Worm (Caenorhabditis elegans) whole organism, late embryonic: Measurements from ENCODE around the gene acs-3.

Experiments
- C08G9.2 ChIP-seq: sonication (generic microtip); optimal IDR thresholded peaks from 2 replicates; lab custom pipeline; 2016; ENCODE audit warnings: mild to moderate bottlenecking, missing genetic modification characterization, moderate library complexity, missing compliant biosample characterization
- C38D4.7 ChIP-seq: fragments of 200-800 bp; sonication (Bioruptor generic); optimal IDR thresholded peaks from 2 replicates; lab custom pipeline; 2018; ENCODE audit warnings: mild to moderate bottlenecking, missing genetic modification characterization, moderate library complexity, missing compliant biosample characterization
- F13H6.1 ChIP-seq: sonication (generic microtip); optimal IDR thresholded peaks from 2 replicates; lab custom pipeline; 2016; ENCODE audit warnings: missing genetic modification characterization, missing compliant biosample characterization
- K09A11.1 ChIP-seq: sonication (generic microtip); optimal IDR thresholded peaks from 2 replicates; lab custom pipeline; 2017; ENCODE audit warnings: antibody characterized with exemption, mild to moderate bottlenecking, missing genetic modification characterization, missing compliant biosample characterization; ENCODE audit not compliant: insufficient read depth
- Y22D7AL.16 ChIP-seq: sonication (generic microtip); optimal IDR thresholded peaks from 2 replicates; lab custom pipeline; 2016; ENCODE audit warnings: missing genetic modification characterization, missing compliant biosample characterization
- ahr-1 ChIP-seq: sonication (generic microtip); optimal IDR thresholded peaks from 2 replicates; lab custom pipeline; 2016; ENCODE audit warnings: missing genetic modification characterization, missing compliant biosample characterization
- ceh-14 ChIP-seq: sonication (generic microtip); optimal IDR thresholded peaks from 2 replicates; lab custom pipeline; 2016; ENCODE audit warnings: missing genotype, missing genetic modification characterization, missing compliant biosample characterization
- ceh-18 ChIP-seq: sonication (generic microtip); optimal IDR thresholded peaks from 2 replicates; lab custom pipeline; 2016; ENCODE audit warnings: missing genetic modification characterization, missing compliant biosample characterization
- ceh-2 ChIP-seq: sonication (generic microtip); optimal IDR thresholded peaks from 2 replicates; lab custom pipeline; 2016; ENCODE audit warnings: missing genotype, missing genetic modification characterization, missing compliant biosample characterization
- ceh-24 ChIP-seq: sonication (generic microtip); optimal IDR thresholded peaks from 2 replicates; lab custom pipeline; 2016; ENCODE audit warnings: mild to moderate bottlenecking, missing genetic modification characterization, missing compliant biosample characterization
- ceh-48 ChIP-seq: sonication (generic microtip); optimal IDR thresholded peaks from 2 replicates; lab custom pipeline; 2016; ENCODE audit warnings: missing genetic modification characterization, inconsistent platforms, missing compliant biosample characterization
- ceh-6 ChIP-seq: fragments of 200-800 bp; sonication (Bioruptor generic); optimal IDR thresholded peaks from 2 replicates; lab custom pipeline; 2018; ENCODE audit warnings: mild to moderate bottlenecking, missing genetic modification characterization, missing compliant biosample characterization
- ceh-9 ChIP-seq: sonication (generic microtip); optimal IDR thresholded peaks from 2 replicates; lab custom pipeline; 2016; ENCODE audit warnings: mild to moderate bottlenecking, missing genetic modification characterization, inconsistent platforms, missing compliant biosample characterization
- dmd-4 ChIP-seq: sonication (generic microtip); optimal IDR thresholded peaks from 2 replicates; lab custom pipeline; 2016; ENCODE audit warnings: borderline replicate concordance, missing genetic modification characterization, missing compliant biosample characterization
- elt-2 ChIP-seq: sonication (generic microtip); optimal IDR thresholded peaks from 2 replicates; lab custom pipeline; 2016; ENCODE audit warnings: missing genetic modification reagents, missing genetic modification characterization, missing compliant biosample characterization
- eyg-1 ChIP-seq: sonication (generic microtip); optimal IDR thresholded peaks from 2 replicates; lab custom pipeline; 2016; ENCODE audit warnings: missing genotype, missing genetic modification characterization, missing compliant biosample characterization
- fax-1 ChIP-seq: sonication (generic microtip); optimal IDR thresholded peaks from 2 replicates; lab custom pipeline; 2016; ENCODE audit warnings: missing genotype, missing genetic modification characterization, missing compliant biosample characterization
- fkh-10 ChIP-seq: fragments of 150-350 bp; optimal IDR thresholded peaks from 2 replicates; lab custom pipeline; 2014; ENCODE audit warnings: missing biosample characterization, missing genetic modification reagents, missing genetic modification characterization
- fkh-6 ChIP-seq: sonication (generic microtip); optimal IDR thresholded peaks from 2 replicates; lab custom pipeline; 2016; ENCODE audit warnings: missing genetic modification characterization, missing compliant biosample characterization
- hlh-13 ChIP-seq: fragments of 200-800 bp; sonication (Bioruptor generic); optimal IDR thresholded peaks from 2 replicates; lab custom pipeline; 2018; ENCODE audit warnings: mild to moderate bottlenecking, missing genetic modification characterization, missing compliant biosample characterization
- hlh-15 ChIP-seq: sonication (generic microtip); optimal IDR thresholded peaks from 2 replicates; lab custom pipeline; 2016; ENCODE audit warnings: missing genetic modification characterization, missing compliant biosample characterization
- hlh-30 ChIP-seq: sonication (generic microtip); optimal IDR thresholded peaks from 2 replicates; lab custom pipeline; 2017; ENCODE audit warnings: antibody characterized with exemption, missing genetic modification characterization, missing compliant biosample characterization; ENCODE audit not compliant: insufficient read depth
- hlh-8 ChIP-seq: sonication (generic microtip); optimal IDR thresholded peaks from 2 replicates; lab custom pipeline; 2016; ENCODE audit warnings: missing genotype, missing genetic modification characterization, missing compliant biosample characterization
- lin-11 ChIP-seq: fragments of 200-800 bp; sonication (Bioruptor generic); optimal IDR thresholded peaks from 2 replicates; lab custom pipeline; 2018; ENCODE audit warnings: mild to moderate bottlenecking, missing genetic modification characterization, missing compliant biosample characterization
- madf-2 ChIP-seq: sonication (generic microtip); optimal IDR thresholded peaks from 2 replicates; lab custom pipeline; 2017; ENCODE audit warnings: missing genetic modification characterization, missing compliant biosample characterization
- mec-3 ChIP-seq: sonication (generic microtip); optimal IDR thresholded peaks from 2 replicates; lab custom pipeline; 2016; ENCODE audit warnings: borderline replicate concordance, missing genetic modification characterization, missing compliant biosample characterization
- pax-1 ChIP-seq: fragments of 150-350 bp; optimal IDR thresholded peaks from 2 replicates; lab custom pipeline; 2014; ENCODE audit warnings: missing biosample characterization, missing genetic modification characterization
- pros-1 ChIP-seq: fragments of 150-350 bp; optimal IDR thresholded peaks from 2 replicates; lab custom pipeline; 2014; ENCODE audit warnings: missing biosample characterization, missing genetic modification reagents, missing genetic modification characterization
- ref-2 ChIP-seq: sonication (generic microtip); optimal IDR thresholded peaks from 2 replicates; lab custom pipeline; 2016; ENCODE audit warnings: missing genetic modification characterization, missing compliant biosample characterization
- syd-9 ChIP-seq: sonication (generic microtip); optimal IDR thresholded peaks from 2 replicates; lab custom pipeline; 2016; ENCODE audit warnings: mild to moderate bottlenecking, missing genetic modification characterization, moderate library complexity, missing compliant biosample characterization
- tbx-2 ChIP-seq: sonication (generic microtip); optimal IDR thresholded peaks from 2 replicates; lab custom pipeline; 2016; ENCODE audit warnings: missing genetic modification characterization, missing compliant biosample characterization
- unc-86 ChIP-seq: sonication (generic microtip); optimal IDR thresholded peaks from 2 replicates; lab custom pipeline; 2016; ENCODE audit warnings: missing genetic modification characterization, missing compliant biosample characterization
- zip-5 ChIP-seq: sonication (generic microtip); optimal IDR thresholded peaks from 2 replicates; lab custom pipeline; 2016; ENCODE audit warnings: missing genetic modification characterization, missing compliant biosample characterization
- ztf-16 ChIP-seq: sonication (generic microtip); optimal IDR thresholded peaks from 2 replicates; lab custom pipeline; 2017; ENCODE audit warnings: missing genetic modification characterization, missing compliant biosample characterization

acs-3 gene

ce11 chrV:1961453-1961852, 7.9 kb upstream of the acs-3 start, which contains the start of gene Y40B10B.1:
TSS of gene Y40B10B.1 (minus strand) at chrV:1961553.
- TF ChIP-seq ceh-2 (tag; lab: Kevin White, UChicago): no peak
- no peak for TF ChIP-seq eyg-1
- TF ChIP-seq zip-5: no peak
- TF ChIP-seq ceh-14 (tag; lab: Kevin White, UChicago): no peak
- TF ChIP-seq ref-2 (tag; lab: Kevin White, UChicago): no peak
- TF ChIP-seq ahr-1 (tag; lab: Kevin White, UChicago): no peak
- no peak for TF ChIP-seq ztf-16 (tag; lab: Kevin White, UChicago)

- TF ChIP-seq hlh-8 (tag; lab: Kevin White, UChicago) (no peak), pax-1 (no peak), C08G9.2 (tag; lab: Kevin White, UChicago) (no peak), hlh-15 (tag; lab: Kevin White, UChicago) (no peak), ceh-9 (tag; lab: Kevin White, UChicago) (no peak), dmd-4 (tag; lab: Kevin White, UChicago) (no peak), hlh-30 (tag; lab: Kevin White, UChicago) (no peak), ahr-1 (tag; lab: Kevin White, UChicago) (no peak), fkh-10 (GFP tag; lab: Kevin White, UChicago) (no peak), ceh-2 (tag; lab: Kevin White, UChicago) (no peak), ceh-18 (tag; lab: Kevin White, UChicago) (no peak), fkh-6 (tag; lab: Kevin White, UChicago) (no peak), Y22D7AL.16 (no peak), mec-3 (tag; lab: Kevin White, UChicago) (no peak), madf-2 (tag; lab: Kevin White, UChicago) (no peak), elt-2 (tag; lab: Kevin White, UChicago) (no peak)
Measured at ce11 chrV:1964806-1965205, 4.5 kb upstream of the acs-3 start, which contains the start of gene srj-15. TSS of gene srj-15 (minus strand) at chrV:1964906.

- TF ChIP-seq elt-2 (tag; lab: Kevin White, UChicago): peak; percentile 9
- no peak for TF ChIP-seq ceh-48
Measured at ce11 chrV:1966962-1967361, 2.4 kb upstream of the acs-3 start.

- no peak for TF ChIP-seq lin-11
- TF ChIP-seq fax-1 (tag; lab: Kevin White, UChicago): no peak
- TF ChIP-seq ceh-6 (GFP tag; lab: Kevin White, UChicago): no peak
- no peak for TF ChIP-seq tbx-2 (tag; lab: Kevin White, UChicago)
- no peak for TF ChIP-seq madf-2 (tag; lab: Kevin White, UChicago)
- TF ChIP-seq pax-1: no peak
- no peak for TF ChIP-seq fkh-10 (GFP tag; lab: Kevin White, UChicago)
- TF ChIP-seq pros-1 (tag; lab: Kevin White, UChicago): no peak
- TF ChIP-seq ceh-2 (tag; lab: Kevin White, UChicago): no peak
- no peak for TF ChIP-seq eyg-1
- TF ChIP-seq F13H6.1 (tag; lab: Kevin White, UChicago): no peak
- TF ChIP-seq hlh-13 (GFP tag; lab: Kevin White, UChicago): no peak
- no peak for TF ChIP-seq ref-2 (tag; lab: Kevin White, UChicago)
- no peak for TF ChIP-seq K09A11.1 (tag; lab: Kevin White, UChicago)
Measured at ce11 chrV:1968809-1969208, 519 bp upstream of the acs-3 start.

ce11 chrV:1969690-1970089, 362 bp downstream of the acs-3 start:
- TF ChIP-seq C38D4.7 (no peak), unc-86 (tag; lab: Kevin White, UChicago) (no peak), fkh-6 (tag; lab: Kevin White, UChicago) (no peak), syd-9 (no peak), ceh-24 (tag; lab: Kevin White, UChicago) (no peak), Y22D7AL.16 (no peak), dmd-4 (tag; lab: Kevin White, UChicago) (no peak)
- TF ChIP-seq, all 69 proteins: peak for 0
